Worm (Caenorhabditis elegans) whole organism, L4/young adult: ENCODE data around the gene dgk-5.

Experiments
- dao-5 ChIP-seq: sonication (generic microtip); optimal IDR thresholded peaks from 2 replicates; lab custom pipeline; 2016; ENCODE audit warnings: missing genotype, missing genetic modification characterization, moderate library complexity, missing compliant biosample characterization
- him-1 ChIP-seq: sonication (generic microtip); optimal IDR thresholded peaks from 2 replicates; lab custom pipeline; 2016; ENCODE audit warnings: missing genotype, missing genetic modification reagents, missing genetic modification characterization, missing compliant biosample characterization

DNA sequence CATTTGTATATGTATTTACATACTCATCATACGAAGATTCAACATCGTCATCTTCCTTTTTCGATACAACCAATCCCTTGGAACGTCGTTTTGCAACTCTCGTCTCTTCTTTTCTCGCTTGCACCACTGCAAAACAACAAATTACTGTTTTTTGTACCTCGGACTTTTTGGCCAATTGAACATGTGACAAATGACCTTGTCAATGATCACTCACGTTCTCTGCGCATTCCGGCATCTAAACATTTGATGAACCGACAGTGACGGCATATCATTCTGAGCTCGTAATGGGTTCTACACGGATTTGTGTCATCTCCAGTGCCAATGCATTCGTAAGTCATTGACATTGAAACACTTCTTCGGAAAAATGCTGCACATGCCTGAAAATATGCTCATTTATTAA is 22.7 kb downstream of the dgk-5 start:
- TF ChIP-seq him-1 (no peak), dao-5 (no peak)
